Fruit fly (Drosophila melanogaster) whole organism, prepupa: ENCODE results near the gene Bub1.

ENCODE experiments used
- Ets96B ChIP-seq: fragments of 200-800 bp; optimal IDR thresholded peaks from 2 replicates; lab custom pipeline; 2019; ENCODE audit warnings: missing biosample characterization, mild to moderate bottlenecking, missing genetic modification characterization, moderate library complexity
- achi ChIP-seq: fragments of 200-800 bp; sonication (Bioruptor generic); optimal IDR thresholded peaks from 3 replicates; lab custom pipeline; 2016; ENCODE audit warnings: missing biosample characterization, missing genetic modification characterization
- acj6 ChIP-seq: fragments of 200-800 bp; sonication (Bioruptor generic); optimal IDR thresholded peaks from 3 replicates; lab custom pipeline; 2016; ENCODE audit warnings: missing biosample characterization, missing genetic modification characterization

dm6 chr2L:5232967-5233909 is 45.4 kb upstream of the Bub1 start:
- no peak for TF ChIP-seq achi (GFP tag; lab: Kevin White, UChicago)
- TF ChIP-seq Ets96B: no peak
- TF ChIP-seq acj6 (GFP tag; lab: Kevin White, UChicago): no peak
